Worm (Caenorhabditis elegans) whole organism, L2 larva: ENCODE results near the gene W02D7.5.

ENCODE experiments used
- F13H6.1 ChIP-seq: sonication (generic microtip); optimal IDR thresholded peaks from 2 replicates; lab custom pipeline; 2016; ENCODE audit warnings: missing genetic modification characterization, missing compliant biosample characterization
- alr-1 ChIP-seq: fragments of 150-350 bp; optimal IDR thresholded peaks from 2 replicates; lab custom pipeline; 2014; ENCODE audit warnings: missing biosample characterization, missing genetic modification characterization
- ceh-16 ChIP-seq: fragments of 150-350 bp; optimal IDR thresholded peaks from 2 replicates; lab custom pipeline; 2014; ENCODE audit warnings: missing biosample characterization, missing genetic modification characterization
- ceh-82 ChIP-seq: fragments of 150-350 bp; optimal IDR thresholded peaks from 2 replicates; lab custom pipeline; 2014; ENCODE audit warnings: missing biosample characterization, missing genetic modification characterization
- egl-27 ChIP-seq: sonication (generic microtip); optimal IDR thresholded peaks from 3 replicates; lab custom pipeline; 2017; ENCODE audit warnings: missing biosample characterization, missing genetic modification reagents, missing genetic modification characterization
- elt-3 ChIP-seq: sonication (generic microtip); optimal IDR thresholded peaks from 2 replicates; lab custom pipeline; 2017; ENCODE audit warnings: missing biosample characterization, missing genetic modification characterization
- lin-13 ChIP-seq: fragments of 150-350 bp; optimal IDR thresholded peaks from 2 replicates; lab custom pipeline; 2014; ENCODE audit warnings: missing biosample characterization, missing genetic modification reagents, missing genetic modification characterization
- lin-39 ChIP-seq: fragments of 150-350 bp; optimal IDR thresholded peaks from 2 replicates; lab custom pipeline; 2014; ENCODE audit warnings: missing biosample characterization, missing genetic modification reagents, missing genetic modification characterization
- mdl-1 ChIP-seq, 2 experiments: fragments of 150-350 bp in 1 of 2; sonication (generic microtip) in 1 of 2; optimal IDR thresholded peaks; 2 replicates each; lab custom pipeline; 2017; ENCODE audit warnings: missing biosample characterization in 2 of 2, missing genetic modification characterization in 2 of 2
- nhr-11 ChIP-seq: fragments of 150-350 bp; optimal IDR thresholded peaks from 2 replicates; lab custom pipeline; 2014; ENCODE audit warnings: missing biosample characterization, missing genetic modification characterization
- nhr-237 ChIP-seq: fragments of 150-350 bp; optimal IDR thresholded peaks from 2 replicates; lab custom pipeline; 2014; ENCODE audit warnings: missing biosample characterization, missing genetic modification characterization
- snpc-4 ChIP-seq: fragments of 150-350 bp; optimal IDR thresholded peaks from 2 replicates; lab custom pipeline; 2014; ENCODE audit warnings: missing biosample characterization, missing genetic modification characterization
- unc-62 ChIP-seq: fragments of 150-350 bp; optimal IDR thresholded peaks from 2 replicates; lab custom pipeline; 2014; ENCODE audit warnings: missing biosample characterization, missing genetic modification reagents, missing genetic modification characterization

- TF ChIP-seq egl-27 (tag; lab: Kevin White, UChicago), result no peak
- no peak for TF ChIP-seq snpc-4 (tag; lab: Kevin White, UChicago)
- no peak for TF ChIP-seq nhr-11 (tag; lab: Kevin White, UChicago)
- TF ChIP-seq mdl-1 (tag; optimal IDR thresholded peaks at IDR 0.05; lab: Kevin White, UChicago), result no peak
- TF ChIP-seq alr-1 (tag; lab: Kevin White, UChicago), result no peak
- TF ChIP-seq unc-62 (GFP tag; lab: Kevin White, UChicago), result no peak
- no peak for TF ChIP-seq lin-39
- no peak for TF ChIP-seq lin-13 (GFP tag; lab: Kevin White, UChicago)
- TF ChIP-seq F13H6.1 (tag; lab: Kevin White, UChicago), result no peak
- no peak for TF ChIP-seq ceh-82 (tag; lab: Kevin White, UChicago)
- TF ChIP-seq nhr-237 (tag; lab: Kevin White, UChicago), result no peak
- no peak for TF ChIP-seq elt-3
- no peak for TF ChIP-seq ceh-16 (tag; lab: Kevin White, UChicago)
Observed at ce11 chrV:8335620-8336019, 36.6 kb upstream of the W02D7.5 start.
